Fruit fly (Drosophila melanogaster): Measurements from ENCODE around the gene CG43056.

Gene CG43056

DNA sequence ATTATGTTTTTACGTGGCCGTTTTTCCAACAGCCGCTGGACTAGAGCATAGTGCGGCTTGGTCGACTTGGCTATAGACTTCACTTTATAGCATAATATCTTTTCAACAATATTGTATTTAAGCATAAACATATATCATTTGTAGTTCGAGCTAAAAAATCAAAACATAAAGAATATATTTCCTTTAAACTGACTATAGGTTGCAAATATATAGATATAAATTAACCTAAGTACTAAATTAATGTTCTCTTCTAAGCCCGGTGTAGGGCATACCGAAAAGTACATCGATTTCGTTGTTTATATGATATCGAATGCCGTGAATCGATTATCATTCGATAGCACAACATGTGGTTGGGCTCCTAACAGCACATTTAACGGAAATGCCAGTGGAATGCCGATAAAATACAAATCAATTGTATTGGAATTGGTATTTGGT, 11.0 kb downstream of the CG43056 start, which contains the start of gene MFS18 (continued):
- peak; percentile 98 for TF ChIP-seq bcd (GFP tag; optimal IDR thresholded peaks at IDR 0.05)
- TF ChIP-seq org-1 (GFP tag; optimal IDR thresholded peaks at IDR 0.05): peak; percentile 91
- TF ChIP-seq CG14710 (tag; optimal IDR thresholded peaks at IDR 0.05): peak; percentile 99
- TF ChIP-seq HLH3B (GFP tag; IDR thresholded peaks at IDR 0.05): peak; percentile 99
- TF ChIP-seq vnd (GFP tag; IDR thresholded peaks at IDR 0.05; ENCODE audit: partially characterized antibody): peak; percentile 47; the same call in 2 of the 3 replicates
- peak; percentile 89 for TF ChIP-seq fd3F (GFP tag; optimal IDR thresholded peaks at IDR 0.05)
- TF ChIP-seq zfh1 (GFP tag; IDR thresholded peaks at IDR 0.05): peak; percentile 99
- peak; percentile 94 for TF ChIP-seq Doc2 (GFP tag; IDR thresholded peaks at IDR 0.05)
- TF ChIP-seq CG12104 (GFP tag; optimal IDR thresholded peaks at IDR 0.05): peak; percentile 94
- peak; percentile 74 for TF ChIP-seq grn (GFP tag; optimal IDR thresholded peaks at IDR 0.05)
- peak; percentile 87 for TF ChIP-seq CG10147 (GFP tag; optimal IDR thresholded peaks at IDR 0.05)
- peak; percentile 96 for TF ChIP-seq CG7987 (GFP tag; optimal IDR thresholded peaks at IDR 0.05)
- TF ChIP-seq C15 (GFP tag; IDR thresholded peaks at IDR 0.05): peak; percentile 98
- TF ChIP-seq CG4707 (GFP tag; optimal IDR thresholded peaks at IDR 0.05): peak; percentile 73
- TF ChIP-seq ssp (GFP tag; IDR thresholded peaks at IDR 0.05): peak; percentile 95
- peak; percentile 92 for TF ChIP-seq CG1529 (GFP tag; optimal IDR thresholded peaks at IDR 0.05)
- TF ChIP-seq Dad (GFP tag; optimal IDR thresholded peaks at IDR 0.05): peak; percentile 88
- TF ChIP-seq da (GFP tag; optimal IDR thresholded peaks at IDR 0.05): peak; percentile 55
- peak; percentile 97 for TF ChIP-seq CG6854 (GFP tag; optimal IDR thresholded peaks at IDR 0.05)
- TF ChIP-seq CG11504 (tag; optimal IDR thresholded peaks at IDR 0.05): peak; percentile 94
- peak; percentile 99 for TF ChIP-seq CG14014 (GFP tag; IDR thresholded peaks at IDR 0.05)
- TF ChIP-seq phol (tag; optimal IDR thresholded peaks at IDR 0.05): peak; percentile 99
- peak; percentile 92 for TF ChIP-seq crc (GFP tag; optimal IDR thresholded peaks at IDR 0.05)
- peak; percentile 92 for TF ChIP-seq CG13424 (tag; optimal IDR thresholded peaks at IDR 0.05)
- peak; percentile 63; the same call in 2 of the 4 replicates for TF ChIP-seq Dll (GFP tag; IDR thresholded peaks at IDR 0.05; ENCODE audit: partially characterized antibody)
- peak; percentile 98 for TF ChIP-seq Hr3 (GFP tag; optimal IDR thresholded peaks at IDR 0.05)
- TF ChIP-seq CG12236 (GFP tag; optimal IDR thresholded peaks at IDR 0.05): peak; percentile 31
- peak; percentile 97 for TF ChIP-seq CG8290 (GFP tag; optimal IDR thresholded peaks at IDR 0.05)
- TF ChIP-seq CG8290 (tag; optimal IDR thresholded peaks at IDR 0.05): peak; percentile 20 to 78
- peak; percentile 46 for TF ChIP-seq hbn (GFP tag; IDR thresholded peaks at IDR 0.05; ENCODE audit: partially characterized antibody)
- TF ChIP-seq ERR (GFP tag; optimal IDR thresholded peaks at IDR 0.05): peak; percentile 57
- peak; percentile 57 for TF ChIP-seq CG10431 (GFP tag; optimal IDR thresholded peaks at IDR 0.05)
- peak; percentile 89 for TF ChIP-seq CG11723 (GFP tag; optimal IDR thresholded peaks at IDR 0.05)
- TF ChIP-seq CG8089 (GFP tag; optimal IDR thresholded peaks at IDR 0.05): peak; percentile 71
- TF ChIP-seq HLHmδ (GFP tag; optimal IDR thresholded peaks at IDR 0.05): no peak
- peak; percentile 88 for TF ChIP-seq pb (GFP tag; optimal IDR thresholded peaks at IDR 0.05)
- peak; percentile 69 for TF ChIP-seq her (GFP tag; optimal IDR thresholded peaks at IDR 0.05)
- peak; percentile 98 for TF ChIP-seq Fer1 (GFP tag; optimal IDR thresholded peaks at IDR 0.05)
- peak; percentile 98 for TF ChIP-seq CG3281 (GFP tag; optimal IDR thresholded peaks at IDR 0.05)
- peak; percentile 6 for TF ChIP-seq HmgD (GFP tag; optimal IDR thresholded peaks at IDR 0.05)
- TF ChIP-seq tio (GFP tag; optimal IDR thresholded peaks at IDR 0.05): no peak
- TF ChIP-seq BEAF-32 (GFP tag; optimal IDR thresholded peaks at IDR 0.05): peak; percentile 49
- TF ChIP-seq TFAM (GFP tag; optimal IDR thresholded peaks at IDR 0.05): peak; percentile 94
- peak; percentile 97 for TF ChIP-seq CG31224 (GFP tag; IDR thresholded peaks at IDR 0.05)
- peak; percentile 94 for TF ChIP-seq Hsf (GFP tag; optimal IDR thresholded peaks at IDR 0.05)
- peak; percentile 98 for TF ChIP-seq wdn (GFP tag; IDR thresholded peaks at IDR 0.05)
- peak; percentile 68 for TF ChIP-seq CG12744 (GFP tag; optimal IDR thresholded peaks at IDR 0.05)
- peak; percentile 99 for TF ChIP-seq ci (GFP tag; IDR thresholded peaks at IDR 0.05)
- TF ChIP-seq Antp (GFP tag; optimal IDR thresholded peaks at IDR 0.05): peak; percentile 76
- peak; percentile 92 for TF ChIP-seq ato (GFP tag; IDR thresholded peaks at IDR 0.05; ENCODE audit: partially characterized antibody)
- peak; percentile 90 for TF ChIP-seq CG4360 (GFP tag; IDR thresholded peaks at IDR 0.05)

Data from whole organism, embryonic.